Worm (Caenorhabditis elegans): Measurements from ENCODE around the gene K07B1.4.

DNA sequence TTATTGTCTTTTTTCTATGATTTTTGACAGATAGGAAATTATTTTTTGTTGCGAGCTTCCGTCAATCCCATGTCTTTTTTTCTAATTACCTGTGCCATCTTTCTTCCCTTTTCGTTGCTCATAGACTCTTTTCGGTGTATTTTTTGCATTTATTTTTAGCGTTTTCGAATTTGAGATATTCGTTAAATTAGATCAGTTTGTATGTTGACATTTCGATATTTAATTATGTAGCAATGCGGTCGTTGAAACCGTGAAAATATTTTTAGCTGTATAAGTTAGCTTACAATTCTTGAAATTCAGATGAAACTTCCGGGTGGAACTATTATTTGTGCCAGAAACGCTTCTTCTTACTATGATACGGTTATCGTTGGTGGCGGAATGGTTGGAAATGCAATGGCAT, 7.7 kb downstream of the K07B1.4 start, which contains the start of gene coq-6:
- TF ChIP-seq ref-1 (GFP tag; conservative IDR thresholded peaks at IDR 0.05) = no peak
- TF ChIP-seq ztf-23 (GFP tag; IDR thresholded peaks at IDR 0.05) = no peak
- no peak for TF ChIP-seq ztf-29 (GFP tag; IDR thresholded peaks at IDR 0.05)

Data from whole organism, midembryonic.